Worm (Caenorhabditis elegans): ENCODE measurements around the gene srj-22.

Gene srj-22

DNA sequence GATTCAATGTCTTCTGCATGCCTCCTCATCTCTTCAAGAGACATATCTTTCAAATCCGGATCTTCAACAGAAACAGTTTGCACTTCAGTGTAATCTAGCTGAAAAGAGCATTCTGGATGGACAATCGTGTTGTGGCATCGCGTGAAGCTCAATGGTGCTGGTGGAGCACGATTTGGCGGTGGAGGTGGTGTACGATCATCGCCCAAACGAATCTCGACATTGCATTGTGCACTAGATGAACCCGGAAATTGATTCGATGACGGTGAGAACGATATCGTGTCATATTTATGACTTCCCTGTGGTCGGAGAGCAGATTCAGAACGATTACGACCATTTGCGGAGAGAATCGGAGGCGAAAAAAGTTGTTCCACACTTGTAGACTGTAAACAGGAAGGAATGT, 29.7 kb upstream of the srj-22 start:
- no peak for TF ChIP-seq nhr-19 (GFP tag; conservative IDR thresholded peaks at IDR 0.05)
- TF ChIP-seq nhr-85 (tag) = peak; percentile 19
- TF ChIP-seq elt-2 (tag; optimal IDR thresholded peaks at IDR 0.05) = no peak
- no peak for TF ChIP-seq unc-30 (tag; optimal IDR thresholded peaks at IDR 0.05)
- no peak for TF ChIP-seq lir-3 (tag; optimal IDR thresholded peaks at IDR 0.05; ENCODE audit: poor library complexity)
- TF ChIP-seq ceh-90 (tag; optimal IDR thresholded peaks at IDR 0.05) = no peak
- no peak for TF ChIP-seq alr-1 (tag; optimal IDR thresholded peaks at IDR 0.05; ENCODE audit: borderline replicate concordance)
- no peak for TF ChIP-seq lin-39 (tag; optimal IDR thresholded peaks at IDR 0.05)

DNA sequence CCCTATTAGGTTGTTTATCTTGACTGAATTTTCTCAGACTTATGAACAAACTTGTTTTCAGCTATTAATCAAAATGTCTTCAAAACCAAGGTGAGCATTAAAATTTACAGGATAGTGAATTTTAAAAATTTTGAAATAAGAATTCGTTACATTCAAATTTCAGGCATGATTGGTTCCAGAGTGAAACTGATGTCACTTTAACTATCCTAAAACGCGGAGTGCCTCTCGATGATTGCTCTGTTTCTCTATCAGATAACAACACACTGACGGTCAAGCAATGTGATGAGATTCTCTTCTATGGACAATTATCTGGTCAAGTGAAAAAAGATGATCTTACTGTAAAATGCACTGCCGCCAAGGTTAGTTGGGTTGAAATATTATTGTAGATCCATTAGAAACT, 27.8 kb upstream of the srj-22 start, which contains the start of gene D1054.3:
Gene D1054.3 (plus strand): TSS at position 62 of the 400 bp plus-strand sequence.
- TF ChIP-seq nhr-19 (GFP tag; conservative IDR thresholded peaks at IDR 0.05) (no peak), lir-3 (tag; optimal IDR thresholded peaks at IDR 0.05; ENCODE audit: poor library complexity) (no peak), zag-1 (tag; optimal IDR thresholded peaks at IDR 0.05) (no peak), sptf-1 (tag; optimal IDR thresholded peaks at IDR 0.05) (no peak), ceh-90 (tag; optimal IDR thresholded peaks at IDR 0.05) (no peak), nhr-11 (tag; optimal IDR thresholded peaks at IDR 0.05) (no peak), tbx-2 (tag; optimal IDR thresholded peaks at IDR 0.05) (no peak), ceh-63 (GFP tag; optimal IDR thresholded peaks at IDR 0.05) (no peak), hlh-17 (GFP tag; optimal IDR thresholded peaks at IDR 0.05; ENCODE audit: borderline replicate concordance) (no peak), nhr-84 (tag; optimal IDR thresholded peaks at IDR 0.05) (no peak), skn-1 (tag; optimal IDR thresholded peaks at IDR 0.05) (no peak)

DNA sequence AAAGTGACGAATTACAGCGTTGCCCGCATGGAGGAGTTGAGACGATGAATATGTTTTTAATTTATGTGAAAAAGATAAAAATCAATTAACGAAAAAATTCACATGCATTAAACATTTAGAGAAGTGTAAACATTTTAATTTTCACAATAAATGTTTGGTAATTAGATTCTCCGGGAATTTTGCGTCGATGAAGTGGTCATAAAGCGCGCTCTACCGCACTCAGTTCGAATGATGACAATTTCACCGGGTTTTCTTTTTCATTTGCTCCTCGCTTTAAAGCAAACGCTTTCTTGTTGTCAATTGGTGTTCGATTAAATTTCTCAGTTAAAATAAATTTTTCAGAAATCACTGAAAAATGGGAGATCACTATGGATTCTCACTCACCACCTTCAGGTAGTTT, 26.5 kb upstream of the srj-22 start, which contains the start of the genes D1054.1 and pas-2:
Gene D1054.1 (minus strand): TSS at position 192 of the 400 bp plus-strand sequence.
Gene pas-2 (plus strand): TSS at position 343 of the 400 bp plus-strand sequence.
- TF ChIP-seq ceh-63 (GFP tag; optimal IDR thresholded peaks at IDR 0.05) (no peak), tlp-1 (tag; optimal IDR thresholded peaks at IDR 0.05) (no peak), lin-35 (GFP tag; optimal IDR thresholded peaks at IDR 0.05) (peak; percentile 22 to 34), mep-1 (tag; optimal IDR thresholded peaks at IDR 0.05) (peak; percentile 45), jun-1 (tag; optimal IDR thresholded peaks at IDR 0.05) (no peak), xbp-1 (tag; optimal IDR thresholded peaks at IDR 0.05) (no peak), skn-1 (tag; optimal IDR thresholded peaks at IDR 0.05) (peak; percentile 92), unc-130 (tag; optimal IDR thresholded peaks at IDR 0.05) (no peak), lin-14 (GFP tag; optimal IDR thresholded peaks at IDR 0.05) (peak; percentile 54), nhr-85 (tag) (no peak), unc-86 (tag; optimal IDR thresholded peaks at IDR 0.05) (no peak), tbx-2 (tag; optimal IDR thresholded peaks at IDR 0.05) (no peak), snpc-4 (tag; optimal IDR thresholded peaks at IDR 0.05) (peak; percentile 19), aly-2 (tag; optimal IDR thresholded peaks at IDR 0.05) (no peak), vab-15 (tag; optimal IDR thresholded peaks at IDR 0.05) (no peak), dsc-1 (tag; optimal IDR thresholded peaks at IDR 0.05) (no peak), efl-1 (optimal IDR thresholded peaks at IDR 0.05) (peak in 1 of 2 experiments; percentile 24), efl-1 (GFP tag; optimal IDR thresholded peaks at IDR 0.05 in 1 of 2) (peak in 1 of 2 experiments; percentile 3), blmp-1 (tag; optimal IDR thresholded peaks at IDR 0.05) (peak; percentile 45), lsy-2 (tag; optimal IDR thresholded peaks at IDR 0.05) (peak in 1 of 2 experiments; percentile 41), C34B4.2 (tag; optimal IDR thresholded peaks at IDR 0.05) (no peak), dpl-1 (GFP tag; optimal IDR thresholded peaks at IDR 0.05) (peak in 2 of 3 experiments; percentile 1 to 37), ets-5 (GFP tag; IDR thresholded peaks at IDR 0.05) (no peak)

DNA sequence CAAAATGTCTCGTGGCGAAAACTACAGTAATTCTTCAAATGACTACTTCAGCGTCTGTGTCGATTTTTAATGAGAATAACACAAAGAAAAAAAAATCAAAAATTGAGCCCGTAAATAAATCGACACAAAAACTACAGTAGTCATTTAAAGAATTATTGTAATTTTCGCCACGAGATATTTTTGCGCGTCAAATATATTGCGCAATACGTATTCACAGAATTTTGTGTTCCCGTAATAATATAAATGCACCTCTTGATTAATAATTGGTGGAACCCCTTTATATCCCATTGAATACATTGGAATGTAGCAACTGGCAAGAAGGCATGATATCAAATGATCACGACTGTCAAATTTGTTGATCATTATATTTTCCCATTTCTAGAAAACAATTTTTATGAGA, 25.3 kb upstream of the srj-22 start:
- TF ChIP-seq ztf-4 (tag; optimal IDR thresholded peaks at IDR 0.05) = no peak
- TF ChIP-seq nhr-28 (tag; optimal IDR thresholded peaks at IDR 0.05) = no peak
- no peak for TF ChIP-seq nhr-90 (tag; optimal IDR thresholded peaks at IDR 0.05; ENCODE audit: poor library complexity)
- no peak for TF ChIP-seq skn-1 (tag; optimal IDR thresholded peaks at IDR 0.05)
- no peak for TF ChIP-seq C16A3.4 (tag; optimal IDR thresholded peaks at IDR 0.05)
- no peak for TF ChIP-seq alr-1 (tag; optimal IDR thresholded peaks at IDR 0.05; ENCODE audit: borderline replicate concordance)
- no peak for TF ChIP-seq tbx-2 (tag; optimal IDR thresholded peaks at IDR 0.05)
- no peak for TF ChIP-seq aha-1 (tag; optimal IDR thresholded peaks at IDR 0.05)
- TF ChIP-seq mdl-1 (tag; optimal IDR thresholded peaks at IDR 0.05) = no peak
- TF ChIP-seq nhr-11 (tag; optimal IDR thresholded peaks at IDR 0.05) = no peak
- no peak for TF ChIP-seq mep-1 (tag; optimal IDR thresholded peaks at IDR 0.05)
- TF ChIP-seq lir-3 (tag; optimal IDR thresholded peaks at IDR 0.05; ENCODE audit: poor library complexity) = no peak
- no peak for TF ChIP-seq unc-130 (tag; optimal IDR thresholded peaks at IDR 0.05)

Data from whole organism, L1 larva.